Fruit fly (Drosophila melanogaster) whole organism, pupa: ENCODE data around the gene JMJD5.

ENCODE experiments used
- CG8301 ChIP-seq: fragments of 200-800 bp; sonication (Bioruptor generic); optimal IDR thresholded peaks from 2 replicates; lab custom pipeline; 2018; ENCODE audit warnings: missing biosample characterization, mild to moderate bottlenecking, missing genetic modification characterization
- Ets98B ChIP-seq: fragments of 200-800 bp; sonication (Bioruptor generic); IDR thresholded peaks from 2 replicates; pipeline ENCODE4 v1.3.6; 2022; ENCODE audit warnings: missing biosample characterization, missing genetic modification characterization
- Pif1B ChIP-seq: fragments of 200-800 bp; sonication (Bioruptor generic); optimal IDR thresholded peaks from 3 replicates; lab custom pipeline; 2016; ENCODE audit warnings: missing biosample characterization, missing genetic modification characterization

- TF ChIP-seq Pif1B (GFP tag; lab: Kevin White, UChicago) (no peak), CG8301 (tag; lab: Kevin White, UChicago) (no peak), Ets98B (GFP tag; lab: Robert Waterston, UW) (no peak)
These were observed 46.4 kb upstream of the JMJD5 start for dm6 chr3L:887423-888097.
